Worm (Caenorhabditis elegans): ENCODE results near the gene K10H10.5.

The K10H10.5 gene

DNA sequence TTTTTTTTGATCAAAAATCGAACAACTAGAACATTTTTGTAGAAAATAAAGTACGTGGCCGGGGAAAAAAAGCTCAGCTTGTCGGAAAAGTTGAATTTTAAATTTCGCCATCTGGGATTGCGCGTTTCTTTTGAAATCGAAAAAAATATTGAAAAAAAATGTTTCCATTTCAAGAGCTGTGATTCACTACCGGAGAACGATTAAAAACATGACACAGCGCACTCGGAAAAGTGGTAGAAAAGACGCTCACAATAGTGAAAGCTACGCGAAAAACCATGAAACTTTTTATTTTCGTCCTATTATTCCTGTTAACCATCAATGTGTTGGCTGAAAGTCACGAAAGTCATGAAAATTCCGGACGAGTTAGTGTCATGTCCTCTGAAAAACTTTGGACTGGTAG, 36.2 kb downstream of the K10H10.5 start, which contains the start of the genes clec-147 and C04H5.7:
Gene clec-147, minus strand, starts transcription at position 101 of the 400 bp plus-strand sequence.
Gene C04H5.7, plus strand, starts transcription at position 219 of the 400 bp plus-strand sequence.
- no peak for TF ChIP-seq hmg-20 (GFP tag; IDR thresholded peaks at IDR 0.05)
- no peak for TF ChIP-seq C06A6.2 (GFP tag; conservative IDR thresholded peaks at IDR 0.05)
- no peak for TF ChIP-seq lsy-27 (tag; optimal IDR thresholded peaks at IDR 0.05; ENCODE audit: borderline replicate concordance, insufficient read depth)
- no peak for TF ChIP-seq bed-2 (GFP tag; IDR thresholded peaks at IDR 0.05)
- TF ChIP-seq ztf-28 (GFP tag; IDR thresholded peaks at IDR 0.05) = no peak
- no peak for TF ChIP-seq F23B12.7 (tag; optimal IDR thresholded peaks at IDR 0.05; ENCODE audit: insufficient read depth)

DNA sequence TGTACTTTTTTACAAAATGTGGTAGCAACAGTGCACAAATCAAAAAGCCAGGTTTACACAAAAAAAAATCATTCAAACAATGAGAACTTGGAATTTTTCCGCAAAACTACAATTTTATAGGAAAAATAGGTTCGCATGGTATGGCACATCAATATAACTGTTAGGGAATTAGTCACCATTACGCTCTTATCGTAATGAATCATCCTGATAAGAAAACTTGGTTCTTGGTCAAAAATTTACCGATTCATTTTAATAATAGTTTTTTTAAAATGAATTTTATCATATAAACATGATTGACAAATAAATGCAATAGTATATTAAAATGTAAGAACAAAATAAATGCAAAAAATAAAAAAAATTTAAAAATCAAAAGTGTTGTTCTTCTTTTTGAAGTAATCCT, 39.0 kb downstream of the K10H10.5 start:
- TF ChIP-seq ceh-100 (GFP tag; IDR thresholded peaks at IDR 0.05) (no peak), sdz-38 (tag; optimal IDR thresholded peaks at IDR 0.05) (no peak), F22D6.2 (tag; optimal IDR thresholded peaks at IDR 0.05) (no peak), unc-62 (GFP tag; optimal IDR thresholded peaks at IDR 0.05) (no peak), nfyb-1 (GFP tag; IDR thresholded peaks at IDR 0.05) (no peak), lin-35 (GFP tag; optimal IDR thresholded peaks at IDR 0.05) (no peak), tbp1 (GFP tag; optimal IDR thresholded peaks at IDR 0.05) (no peak), mxl-1 (tag; optimal IDR thresholded peaks at IDR 0.05) (no peak), B0019.2 (GFP tag; conservative IDR thresholded peaks at IDR 0.05) (no peak), nfya-1 (tag; optimal IDR thresholded peaks at IDR 0.05; ENCODE audit: borderline replicate concordance, insufficient read depth) (no peak), fkh-3 (tag; optimal IDR thresholded peaks at IDR 0.05) (no peak), attf-3 (GFP tag; conservative IDR thresholded peaks at IDR 0.05) (no peak), madf-8 (GFP tag; conservative IDR thresholded peaks at IDR 0.05) (no peak)

DNA sequence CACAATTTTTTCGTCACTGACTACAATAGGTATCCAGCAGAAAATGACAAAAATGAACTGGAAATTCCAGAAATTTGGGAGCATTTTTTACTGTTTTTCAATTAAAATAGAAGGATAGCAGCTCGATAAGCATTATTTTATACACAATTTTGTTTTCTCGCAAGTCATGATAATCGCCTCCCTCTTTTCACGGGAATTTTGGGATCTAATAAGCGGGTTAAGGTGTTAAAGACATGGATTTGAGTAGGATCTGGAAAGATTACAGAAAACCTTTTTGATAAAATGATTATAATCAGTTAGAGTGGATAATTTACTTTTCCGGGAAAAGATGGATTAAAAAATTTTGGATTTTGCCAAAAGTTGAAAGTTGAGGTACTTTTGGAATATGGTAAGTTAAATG, 47.1 kb downstream of the K10H10.5 start, which contains the start of gene gcy-29:
Gene gcy-29, minus strand, starts transcription at position 101 of the 400 bp plus-strand sequence.
- TF ChIP-seq hrde-1 (tag; optimal IDR thresholded peaks at IDR 0.05; ENCODE audit: borderline replicate concordance) = no peak

DNA sequence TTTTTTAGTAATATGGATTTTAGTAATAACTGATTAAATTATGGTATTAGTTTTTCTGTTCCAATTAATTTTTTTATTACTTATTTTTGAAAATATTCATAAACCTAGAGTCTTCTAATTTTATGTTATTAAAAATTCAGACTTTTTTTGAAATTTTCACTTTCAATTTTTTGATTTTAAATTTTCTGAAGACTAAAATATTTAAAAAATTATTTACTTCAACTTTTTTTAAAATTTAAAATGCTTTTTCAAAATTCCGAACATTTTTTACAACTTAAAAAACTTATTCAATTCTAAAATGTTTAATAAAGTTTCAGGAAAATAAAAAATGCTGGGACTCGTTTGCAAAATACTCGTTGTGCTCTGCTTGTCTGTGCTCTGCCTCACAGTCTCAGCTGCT, 49.1 kb downstream of the K10H10.5 start, which contains the start of gene nlp-41:
Gene nlp-41, plus strand, starts transcription at position 301 of the 400 bp plus-strand sequence.
- TF ChIP-seq sdz-38 (tag; optimal IDR thresholded peaks at IDR 0.05) (no peak), attf-3 (GFP tag; conservative IDR thresholded peaks at IDR 0.05) (no peak), snpc-3.4 (tag; optimal IDR thresholded peaks at IDR 0.05) (no peak), Y95B8A.8 (GFP tag; IDR thresholded peaks at IDR 0.05) (no peak), attf-6 (GFP tag; IDR thresholded peaks at IDR 0.05) (no peak), cebp-1 (GFP tag; IDR thresholded peaks at IDR 0.05) (no peak), cebp-1 (tag; optimal IDR thresholded peaks at IDR 0.05) (no peak), zfh-2 (GFP tag; conservative IDR thresholded peaks at IDR 0.05) (no peak), D2030.7 (GFP tag; IDR thresholded peaks at IDR 0.05) (no peak)
